Worm (Caenorhabditis elegans) whole organism, L4 larva: ENCODE measurements around the gene H35B03.2.

Source experiments
- F44E2.7 ChIP-seq: fragments of 200-800 bp; sonication (Bioruptor generic); IDR thresholded peaks from 2 replicates; pipeline ENCODE4 v2.1.2; 2022; ENCODE audit warnings: missing genetic modification characterization, missing compliant biosample characterization
- T20F7.1 ChIP-seq: fragments of 200-800 bp; sonication (Bioruptor generic); optimal IDR thresholded peaks from 2 replicates; lab custom pipeline; 2018; ENCODE audit warnings: mild to moderate bottlenecking, missing genetic modification characterization, missing compliant biosample characterization
- Y105C5A.15 ChIP-seq: fragments of 200-800 bp; sonication (Bioruptor generic); IDR thresholded peaks from 2 replicates; pipeline ENCODE4 v1.3.6; 2022; ENCODE audit warnings: missing genetic modification characterization, missing compliant biosample characterization
- aha-1 ChIP-seq: fragments of 150-350 bp; peaks from one replicate; lab custom pipeline; 2014; ENCODE audit warnings: missing biosample characterization, missing genetic modification characterization
- aly-2 ChIP-seq: sonication (generic microtip); optimal IDR thresholded peaks from 2 replicates; lab custom pipeline; 2018; ENCODE audit warnings: missing biosample characterization, missing genetic modification characterization
- arid-1 ChIP-seq: fragments of 200-800 bp; sonication (Bioruptor generic); conservative IDR thresholded peaks from 2 replicates; pipeline ENCODE4 v1.3.6; 2022; ENCODE audit warnings: missing genetic modification reagents, missing genetic modification characterization, missing compliant biosample characterization
- ceh-28 ChIP-seq: fragments of 150-350 bp; optimal IDR thresholded peaks from 2 replicates; lab custom pipeline; 2014; ENCODE audit warnings: missing biosample characterization, missing genetic modification reagents, missing genetic modification characterization
- ceh-44 ChIP-seq: fragments of 200-800 bp; sonication (Bioruptor generic); IDR thresholded peaks from 2 replicates; pipeline ENCODE4 v1.3.6; 2022; ENCODE audit warnings: missing genetic modification reagents, missing genetic modification characterization, missing compliant biosample characterization
- ceh-62 ChIP-seq: sonication (generic microtip); optimal IDR thresholded peaks from 2 replicates; lab custom pipeline; 2017; ENCODE audit warnings: missing biosample characterization, missing genetic modification characterization
- ces-1 ChIP-seq: fragments of 150-350 bp; sonication (generic microtip); optimal IDR thresholded peaks from 4 replicates; lab custom pipeline; 2014; ENCODE audit warnings: missing biosample characterization, missing genetic modification reagents, missing genetic modification characterization
- cey-2 ChIP-seq: sonication (generic microtip); optimal IDR thresholded peaks from 3 replicates; lab custom pipeline; 2017; ENCODE audit warnings: missing genetic modification characterization, mild to moderate bottlenecking, missing compliant biosample characterization, antibody characterized with exemption, borderline replicate concordance; ENCODE audit not compliant: insufficient read depth
- daf-12 ChIP-seq: fragments of 150-350 bp; optimal IDR thresholded peaks from 2 replicates; lab custom pipeline; 2014; ENCODE audit warnings: missing biosample characterization, missing genetic modification reagents, missing genetic modification characterization
- dmd-9 ChIP-seq: fragments of 200-800 bp; sonication (Bioruptor generic); IDR thresholded peaks from 2 replicates; pipeline ENCODE4 v1.3.6; 2022; ENCODE audit warnings: missing genetic modification reagents, missing genetic modification characterization, missing compliant biosample characterization
- fkh-10 ChIP-seq: fragments of 150-350 bp; optimal IDR thresholded peaks from 2 replicates; lab custom pipeline; 2014; ENCODE audit warnings: missing biosample characterization, missing genetic modification reagents, missing genetic modification characterization
- fos-1 ChIP-seq: fragments of 150-350 bp; optimal IDR thresholded peaks from 2 replicates; lab custom pipeline; 2014; ENCODE audit warnings: missing biosample characterization, missing genetic modification characterization
- hlh-11 ChIP-seq: fragments of 200-800 bp; sonication (Bioruptor generic); optimal IDR thresholded peaks from 2 replicates; lab custom pipeline; 2018; ENCODE audit warnings: mild to moderate bottlenecking, missing genetic modification characterization, missing compliant biosample characterization
- hmg-1.1 ChIP-seq: fragments of 200-800 bp; sonication (Bioruptor generic); IDR thresholded peaks from 2 replicates; pipeline ENCODE4 v1.3.6; 2022; ENCODE audit warnings: missing genetic modification reagents, missing genetic modification characterization, missing compliant biosample characterization
- jun-1 ChIP-seq: fragments of 150-350 bp; optimal IDR thresholded peaks from 2 replicates; lab custom pipeline; 2014; ENCODE audit warnings: missing biosample characterization, missing genetic modification reagents, missing genetic modification characterization
- lir-3 ChIP-seq: sonication (generic microtip); optimal IDR thresholded peaks from 2 replicates; lab custom pipeline; 2016; ENCODE audit warnings: mild to moderate bottlenecking, missing genetic modification characterization, missing compliant biosample characterization
- lsy-2 ChIP-seq, 2 experiments: fragments of 150-350 bp in 1 of 2; sonication (generic microtip) in 1 of 2; optimal IDR thresholded peaks; 2 replicates each; lab custom pipeline; 2014 to 2017; ENCODE audit warnings: missing biosample characterization in 2 of 2, missing genetic modification characterization in 2 of 2
- mdt-29 ChIP-seq: fragments of 200-800 bp; sonication (Bioruptor generic); IDR thresholded peaks from 2 replicates; pipeline ENCODE4 v1.3.6; 2022; ENCODE audit warnings: missing genetic modification reagents, missing genetic modification characterization, missing compliant biosample characterization
- mxl-3 ChIP-seq: fragments of 200-800 bp; sonication (Bioruptor generic); optimal IDR thresholded peaks from 2 replicates; lab custom pipeline; 2018; ENCODE audit warnings: mild to moderate bottlenecking, missing genetic modification characterization, missing compliant biosample characterization
- nhr-237 ChIP-seq: sonication (generic microtip); optimal IDR thresholded peaks from 2 replicates; lab custom pipeline; 2017; ENCODE audit warnings: missing biosample characterization, missing genetic modification characterization
- nhr-25 ChIP-seq: sonication (generic microtip); optimal IDR thresholded peaks from 2 replicates; lab custom pipeline; 2017; ENCODE audit warnings: missing genetic modification characterization, mild to moderate bottlenecking, missing compliant biosample characterization, antibody characterized with exemption, moderate library complexity, borderline replicate concordance; ENCODE audit not compliant: insufficient read depth
- nhr-41 ChIP-seq: fragments of 200-800 bp; sonication (Bioruptor generic); IDR thresholded peaks from 2 replicates; pipeline ENCODE4 v1.3.6; 2022; ENCODE audit warnings: missing genetic modification reagents, missing genetic modification characterization, missing compliant biosample characterization
- nhr-42 ChIP-seq: fragments of 200-800 bp; sonication (Bioruptor generic); IDR thresholded peaks from 2 replicates; pipeline ENCODE4 v1.3.6; 2022; ENCODE audit warnings: missing genetic modification characterization, missing compliant biosample characterization
- nhr-48 ChIP-seq: sonication (generic microtip); optimal IDR thresholded peaks from 2 replicates; lab custom pipeline; 2016; ENCODE audit warnings: mild to moderate bottlenecking, missing genetic modification characterization, missing compliant biosample characterization
- nhr-6 ChIP-seq: fragments of 150-350 bp; optimal IDR thresholded peaks from 2 replicates; lab custom pipeline; 2014; ENCODE audit warnings: missing biosample characterization, missing genetic modification characterization
- nhr-76 ChIP-seq: fragments of 150-350 bp; optimal IDR thresholded peaks from 2 replicates; lab custom pipeline; 2014; ENCODE audit warnings: missing biosample characterization, missing genetic modification characterization
- pha-4 ChIP-seq, 2 experiments: fragments of 150-350 bp in 1 of 2; fragments of 200-800 bp in 1 of 2; sonication (Bioruptor generic) in 1 of 2; IDR thresholded peaks in 1 of 2; optimal IDR thresholded peaks in 1 of 2; 2 replicates each; pipeline versions ENCODE4 v1.3.6 to Lab custom; 2014 to 2022; ENCODE audit warnings: missing genetic modification characterization in 2 of 2, missing genetic modification reagents in 2 of 2, missing biosample characterization in 1 of 2, missing compliant biosample characterization in 1 of 2
- php-3 ChIP-seq: fragments of 200-800 bp; sonication (Bioruptor generic); IDR thresholded peaks from 2 replicates; pipeline ENCODE4 v1.3.6; 2022; ENCODE audit warnings: missing genetic modification reagents, missing genetic modification characterization, missing compliant biosample characterization
- set-16 ChIP-seq: fragments of 200-800 bp; sonication (Bioruptor generic); IDR thresholded peaks from 2 replicates; pipeline ENCODE4 v1.3.6; 2022; ENCODE audit warnings: missing genetic modification reagents, missing genetic modification characterization, missing compliant biosample characterization
- snpc-4 ChIP-seq: fragments of 150-350 bp; optimal IDR thresholded peaks from 2 replicates; lab custom pipeline; 2014; ENCODE audit warnings: missing biosample characterization, missing genetic modification characterization
- spr-3 ChIP-seq: fragments of 200-800 bp; sonication (Bioruptor generic); optimal IDR thresholded peaks from 2 replicates; lab custom pipeline; 2018; ENCODE audit warnings: mild to moderate bottlenecking, missing genetic modification characterization, missing compliant biosample characterization
- tag-97 ChIP-seq: fragments of 200-800 bp; sonication (Bioruptor generic); IDR thresholded peaks from 2 replicates; pipeline ENCODE4 v1.3.6; 2022; ENCODE audit warnings: missing genetic modification characterization, missing compliant biosample characterization
- unc-130 ChIP-seq: sonication (generic microtip); optimal IDR thresholded peaks from 2 replicates; lab custom pipeline; 2016; ENCODE audit warnings: missing genetic modification reagents, missing genetic modification characterization, missing compliant biosample characterization
- unc-39 ChIP-seq: sonication (generic microtip); optimal IDR thresholded peaks from 2 replicates; lab custom pipeline; 2017; ENCODE audit warnings: missing biosample characterization, missing genetic modification characterization
- unc-62 ChIP-seq, 3 experiments: fragments of 150-350 bp in 1 of 3; sonication (generic microtip); optimal IDR thresholded peaks in 2 of 3; peaks in 1 of 3; 1 replicate in 1 of 3; 2 replicates in 2 of 3; lab custom pipeline; 2014 to 2017; ENCODE audit warnings: missing biosample characterization in 3 of 3, missing genetic modification characterization in 3 of 3, missing genetic modification reagents in 3 of 3, missing genotype in 1 of 3
- vab-7 ChIP-seq: fragments of 200-800 bp; sonication (Bioruptor generic); IDR thresholded peaks from 2 replicates; pipeline ENCODE4 v1.3.6; 2022; ENCODE audit warnings: missing genetic modification reagents, missing genetic modification characterization, missing compliant biosample characterization
- zfp-3 ChIP-seq: fragments of 200-800 bp; sonication (Bioruptor generic); conservative IDR thresholded peaks from 2 replicates; pipeline ENCODE4 v1.3.6; 2022; ENCODE audit warnings: missing genetic modification reagents, missing genetic modification characterization, missing compliant biosample characterization

H35B03.2 gene

DNA sequence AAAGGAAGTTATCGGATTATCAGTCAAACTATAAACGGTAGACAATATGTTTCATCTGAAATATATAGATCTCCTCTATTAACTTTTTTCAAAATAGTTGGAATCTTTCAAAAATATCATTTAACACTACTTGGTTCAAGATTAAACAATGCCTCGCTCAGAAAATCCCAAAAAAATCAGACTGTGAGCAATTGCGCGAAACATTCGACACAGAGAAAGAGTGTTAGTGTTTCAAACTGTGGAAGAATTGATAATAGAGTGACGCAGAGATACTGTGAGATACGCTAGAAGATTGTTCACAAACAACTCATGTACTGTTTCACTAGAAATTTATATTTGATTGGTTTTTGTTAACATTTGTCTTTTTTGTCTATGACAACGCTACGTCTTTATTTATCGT, 9.6 kb upstream of the H35B03.2 start, which contains the start of gene chil-11:
chil-11 (plus strand) TSS at position 301 of the 400 bp plus-strand sequence.
- TF ChIP-seq nhr-237 (no peak), pha-4 (GFP tag; IDR thresholded peaks at IDR 0.05; lab: Robert Waterston, UW) (no peak), pha-4 (tag; optimal IDR thresholded peaks at IDR 0.05; lab: Kevin White, UChicago) (no peak), unc-130 (GFP tag; lab: Kevin White, UChicago) (no peak), F44E2.7 (GFP tag; lab: Robert Waterston, UW) (no peak), nhr-41 (no peak), hmg-1.1 (GFP tag; lab: Robert Waterston, UW) (no peak), php-3 (GFP tag; lab: Robert Waterston, UW) (no peak), nhr-42 (GFP tag; lab: Robert Waterston, UW) (no peak), ces-1 (GFP tag; lab: Kevin White, UChicago) (no peak), zfp-3 (GFP tag; lab: Robert Waterston, UW) (no peak), unc-62 (GFP tag; optimal IDR thresholded peaks at IDR 0.05 in 1 of 2; lab: Kevin White, UChicago) (no peak), unc-62 (tag; optimal IDR thresholded peaks at IDR 0.05; lab: Kevin White, UChicago) (no peak), lir-3 (tag; lab: Kevin White, UChicago) (no peak), nhr-48 (no peak), mdt-29 (GFP tag; lab: Robert Waterston, UW) (no peak), nhr-76 (no peak), fos-1 (tag; lab: Kevin White, UChicago) (no peak), tag-97 (GFP tag; lab: Robert Waterston, UW) (no peak)
- TF ChIP-seq, all 104 proteins: peak for 0

DNA sequence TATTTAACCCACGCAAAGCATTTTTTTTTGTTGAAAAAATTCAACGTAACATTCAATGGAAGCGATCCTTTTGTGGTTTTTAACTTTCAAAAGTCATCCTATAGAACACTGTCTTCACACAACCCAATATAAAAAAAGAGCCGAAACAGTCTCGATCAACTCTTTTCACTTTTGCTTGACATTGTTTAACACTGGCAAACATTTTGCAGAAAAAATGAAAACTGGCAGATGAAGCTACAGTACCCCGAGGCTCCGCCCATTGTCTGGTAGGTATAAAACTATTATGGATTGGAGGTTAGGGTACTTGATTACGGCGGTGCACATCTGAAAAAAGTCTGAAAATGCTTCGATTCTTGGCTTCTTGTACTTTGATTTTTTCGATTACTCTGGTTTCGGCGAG, 3.2 kb upstream of the H35B03.2 start, which contains the start of gene cpg-18:
cpg-18 (plus strand) TSS at position 301 of the 400 bp plus-strand sequence.
- no peak for TF ChIP-seq snpc-4
- no peak for TF ChIP-seq Y105C5A.15 (GFP tag; lab: Robert Waterston, UW)
- no peak for TF ChIP-seq spr-3 (GFP tag; lab: Kevin White, UChicago)

DNA sequence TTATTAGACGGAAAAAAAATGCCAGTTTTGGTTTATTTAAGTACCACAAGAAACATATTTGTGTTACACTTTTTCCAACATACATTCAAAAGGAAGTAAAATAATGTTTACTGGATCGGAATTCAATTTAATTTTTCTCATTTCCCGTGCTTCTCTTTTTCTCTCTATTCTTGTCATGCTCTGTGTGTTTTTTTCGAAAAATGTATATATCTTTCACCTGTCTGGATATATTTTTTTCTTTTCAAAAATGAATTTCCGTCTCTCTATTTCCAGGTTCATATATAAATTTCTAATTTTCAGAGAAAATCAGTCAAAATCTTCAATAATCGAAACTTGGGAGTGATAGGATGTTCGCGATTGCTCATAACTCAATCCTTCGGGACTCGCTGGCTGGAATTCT, 6.2 kb downstream of the H35B03.2 start, which contains the start of gene H35B03.1:
H35B03.1 (plus strand) TSS at position 301 of the 400 bp plus-strand sequence.
- TF ChIP-seq set-16 (no peak), ceh-62 (tag; lab: Kevin White, UChicago) (no peak), nhr-25 (tag; lab: Kevin White, UChicago) (no peak), pha-4 (GFP tag; IDR thresholded peaks at IDR 0.05; lab: Robert Waterston, UW) (no peak), pha-4 (tag; optimal IDR thresholded peaks at IDR 0.05; lab: Kevin White, UChicago) (no peak), aly-2 (no peak), nhr-41 (no peak), unc-39 (tag; lab: Kevin White, UChicago) (no peak), ceh-44 (no peak), lsy-2 (tag; optimal IDR thresholded peaks at IDR 0.05; lab: Kevin White, UChicago) (no peak), php-3 (GFP tag; lab: Robert Waterston, UW) (no peak), nhr-48 (no peak)

DNA sequence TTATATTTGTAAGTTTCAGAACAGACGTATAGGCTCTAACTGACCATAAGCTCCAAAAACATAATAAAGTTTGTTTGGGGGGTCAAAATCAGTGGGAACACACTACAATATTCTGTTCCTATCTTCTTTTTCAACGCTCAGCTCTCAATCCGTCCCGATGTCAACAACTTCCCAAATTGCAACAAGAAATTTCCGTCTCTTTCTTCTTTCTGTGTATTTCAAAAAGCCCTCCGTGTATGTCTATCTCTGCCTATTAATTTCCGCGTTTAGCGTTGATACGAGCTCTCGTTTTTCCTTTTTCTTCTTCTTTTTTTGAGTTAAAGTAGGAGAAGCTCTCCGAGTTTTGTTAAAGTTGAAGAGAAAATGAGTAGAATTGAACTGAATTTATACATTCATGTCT, 7.8 kb downstream of the H35B03.2 start:
- TF ChIP-seq lsy-2 (tag; optimal IDR thresholded peaks at IDR 0.05; lab: Kevin White, UChicago) (no peak), fkh-10 (GFP tag; lab: Kevin White, UChicago) (peak; percentile 65), mdt-29 (GFP tag; lab: Robert Waterston, UW) (no peak), jun-1 (tag; lab: Kevin White, UChicago) (no peak)

DNA sequence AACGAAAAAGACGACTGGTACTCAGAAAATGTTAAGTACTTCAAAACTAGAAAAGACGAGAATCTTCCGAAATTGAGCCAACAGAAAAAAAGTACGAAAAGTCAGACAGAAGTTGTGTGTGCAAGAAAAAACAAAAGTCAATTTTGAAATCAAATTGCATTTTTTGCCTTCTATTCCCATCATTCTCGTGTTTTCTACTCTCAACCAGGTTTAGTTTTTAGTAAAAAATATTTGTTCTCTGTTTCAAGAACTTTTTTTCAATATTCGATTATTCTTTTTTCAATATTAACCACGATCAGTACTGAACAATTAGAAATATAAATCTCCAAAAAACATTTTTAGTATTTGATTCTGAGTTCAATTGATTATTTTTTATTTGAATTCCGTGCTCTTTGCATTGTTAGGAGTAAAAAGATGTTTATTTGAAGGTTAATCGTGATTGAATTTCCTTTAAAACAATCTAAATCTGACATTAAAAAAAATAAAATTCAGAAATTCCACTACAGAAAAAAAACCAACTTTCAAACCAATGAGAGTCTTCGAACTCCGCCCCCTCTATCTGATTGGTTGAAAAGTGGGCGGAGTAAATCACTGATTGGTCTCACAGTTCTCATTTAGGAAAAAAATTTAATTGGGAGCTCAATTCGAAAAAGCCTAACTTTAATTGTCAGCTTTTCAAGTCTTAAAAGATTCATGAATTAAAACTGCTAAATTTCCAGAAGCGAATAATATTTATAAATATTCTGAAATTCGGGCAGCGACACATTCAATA, 15.9 kb downstream of the H35B03.2 start:
- TF ChIP-seq jun-1 (tag; lab: Kevin White, UChicago) (no peak), cey-2 (tag; lab: Kevin White, UChicago) (no peak), unc-130 (GFP tag; lab: Kevin White, UChicago) (no peak), zfp-3 (GFP tag; lab: Robert Waterston, UW) (no peak), lir-3 (tag; lab: Kevin White, UChicago) (no peak), unc-62 (GFP tag; optimal IDR thresholded peaks at IDR 0.05 in 1 of 2; lab: Kevin White, UChicago) (peak in 1 of 2 experiments; percentile 58), unc-62 (tag; optimal IDR thresholded peaks at IDR 0.05; lab: Kevin White, UChicago) (no peak), ceh-44 (no peak), daf-12 (tag; lab: Kevin White, UChicago) (no peak), ceh-28 (tag; lab: Kevin White, UChicago) (no peak), vab-7 (GFP tag; lab: Robert Waterston, UW) (no peak), T20F7.1 (GFP tag; lab: Kevin White, UChicago) (no peak), arid-1 (GFP tag; lab: Robert Waterston, UW) (no peak), snpc-4 (no peak), mxl-3 (GFP tag; lab: Kevin White, UChicago) (no peak), nhr-6 (no peak), dmd-9 (no peak), aha-1 (peak; percentile 55), hlh-11 (tag; lab: Kevin White, UChicago) (no peak)
